Worm (Caenorhabditis elegans): ENCODE results near the gene srbc-60.

- TF ChIP-seq tbx-11 (GFP tag; IDR thresholded peaks at IDR 0.05) (no peak), ama-1 (optimal IDR thresholded peaks at IDR 0.05) (no peak), scrt-1 (GFP tag; IDR thresholded peaks at IDR 0.05) (no peak), hnd-1 (tag; optimal IDR thresholded peaks at IDR 0.05) (no peak), flt-1 (GFP tag; IDR thresholded peaks at IDR 0.05) (no peak), tra-4 (tag; optimal IDR thresholded peaks at IDR 0.05) (no peak), ceh-13 (GFP tag; optimal IDR thresholded peaks at IDR 0.05) (no peak), aly-1 (tag; optimal IDR thresholded peaks at IDR 0.05) (no peak), pes-1 (GFP tag; IDR thresholded peaks at IDR 0.05) (no peak), F13C5.2 (tag; optimal IDR thresholded peaks at IDR 0.05) (no peak), sea-1 (GFP tag; conservative IDR thresholded peaks at IDR 0.05) (no peak), tbx-37 (GFP tag; conservative IDR thresholded peaks at IDR 0.05) (no peak), hmg-4 (GFP tag; optimal IDR thresholded peaks at IDR 0.05) (no peak)
Measured at ce11 chrV:752679-753333, 27.3 kb upstream of the srbc-60 start, which contains the start of the genes str-262 and srp-1.
